Worm (Caenorhabditis elegans) whole organism, midembryonic: ENCODE data around the gene F32D8.2.

Source experiments
- T22C8.4 ChIP-seq: fragments of 200-800 bp; sonication (Bioruptor generic); IDR thresholded peaks from 2 replicates; pipeline ENCODE4 v1.3.6; 2022; ENCODE audit warnings: missing genetic modification characterization, missing compliant biosample characterization
- flt-1 ChIP-seq: fragments of 200-800 bp; sonication (Bioruptor generic); IDR thresholded peaks from 2 replicates; pipeline ENCODE4 v1.3.6; 2022; ENCODE audit warnings: missing genetic modification characterization, missing compliant biosample characterization
- klf-2 ChIP-seq: fragments of 200-800 bp; sonication (Bioruptor generic); conservative IDR thresholded peaks from 2 replicates; pipeline ENCODE4 v1.3.6; 2022; ENCODE audit warnings: missing genetic modification reagents, missing genetic modification characterization, missing compliant biosample characterization
- ref-1 ChIP-seq: fragments of 200-800 bp; sonication (Bioruptor generic); conservative IDR thresholded peaks from 2 replicates; pipeline ENCODE4 v1.3.6; 2022; ENCODE audit warnings: missing genetic modification reagents, missing genetic modification characterization, missing compliant biosample characterization
- ztf-23 ChIP-seq: fragments of 200-800 bp; sonication (Bioruptor generic); IDR thresholded peaks from 2 replicates; pipeline ENCODE4 v1.3.6; 2022; ENCODE audit warnings: missing genetic modification reagents, missing genetic modification characterization, missing compliant biosample characterization
- ztf-29 ChIP-seq: fragments of 200-800 bp; sonication (Bioruptor generic); IDR thresholded peaks from 2 replicates; pipeline ENCODE4 v1.3.6; 2022; ENCODE audit warnings: missing genetic modification reagents, missing genetic modification characterization, missing compliant biosample characterization

DNA sequence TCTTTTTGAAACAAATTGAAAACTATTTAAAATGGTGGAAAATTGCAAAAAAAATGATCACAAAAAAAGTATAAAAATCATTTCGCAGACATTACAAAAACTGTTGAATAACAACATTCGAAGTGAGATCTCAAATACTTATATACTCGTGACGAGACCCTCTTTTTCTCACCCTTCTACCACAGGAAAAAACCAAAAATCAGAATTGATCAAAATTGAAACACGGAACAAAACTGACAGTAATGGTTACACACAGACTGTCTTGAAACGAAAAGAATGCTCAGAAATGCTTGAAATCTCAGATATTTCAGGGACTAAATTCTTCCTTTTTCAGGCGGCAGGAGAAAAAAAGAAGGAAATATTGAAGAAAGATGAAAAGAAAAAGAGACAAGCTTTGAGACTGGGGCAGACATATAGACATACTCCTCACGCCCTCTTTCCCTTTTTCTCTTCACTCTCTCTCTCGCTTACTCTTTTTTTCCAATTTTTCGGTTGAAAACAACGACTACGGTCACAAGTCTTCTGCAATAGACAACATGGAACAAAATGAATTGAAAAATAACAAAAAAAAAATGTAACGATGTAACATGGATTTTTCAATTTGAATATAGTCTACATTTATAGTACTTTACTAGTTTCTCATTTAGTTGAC lies 21.8 kb upstream of the F32D8.2 start:
- TF ChIP-seq flt-1 (GFP tag; lab: Robert Waterston, UW) (no peak), T22C8.4 (no peak), klf-2 (GFP tag; lab: Robert Waterston, UW) (no peak), ref-1 (GFP tag; lab: Robert Waterston, UW) (no peak), ztf-23 (GFP tag; lab: Robert Waterston, UW) (no peak), ztf-29 (GFP tag; lab: Robert Waterston, UW) (no peak)
